Fruit fly (Drosophila melanogaster): ENCODE measurements around the gene Cdc7.

DNA sequence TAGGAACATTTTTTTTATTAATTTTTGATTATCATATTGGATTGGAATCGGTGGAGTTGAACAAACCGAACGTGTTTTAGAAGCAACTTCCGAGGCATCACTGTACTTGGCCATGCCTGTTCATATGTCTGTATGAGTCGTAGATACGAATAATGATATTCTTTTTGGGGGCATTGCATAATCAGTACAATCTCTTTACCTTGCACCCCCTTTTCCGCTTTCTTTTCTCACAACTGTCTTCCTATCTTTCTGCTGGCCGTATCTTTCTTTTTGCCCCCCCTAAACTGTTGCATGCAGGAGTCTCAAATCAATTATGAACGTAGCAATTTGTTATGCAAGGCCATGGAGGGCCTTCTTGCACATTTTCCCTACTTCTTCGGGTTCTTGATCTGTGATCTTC lies 51.5 kb downstream of the Cdc7 start:
- no peak for TF ChIP-seq bab1 (GFP tag; optimal IDR thresholded peaks at IDR 0.05)
- no peak for TF ChIP-seq pad (GFP tag; optimal IDR thresholded peaks at IDR 0.05)
- no peak for TF ChIP-seq ovo (GFP tag; optimal IDR thresholded peaks at IDR 0.05)
- TF ChIP-seq CG5204 (GFP tag; optimal IDR thresholded peaks at IDR 0.05) = no peak
